Fruit fly (Drosophila melanogaster) whole organism, embryonic: ENCODE measurements around the gene Coq2.

ENCODE experiments used
- Atf-2 ChIP-seq: fragments of 200-800 bp; sonication (Bioruptor generic); optimal IDR thresholded peaks from 2 replicates; lab custom pipeline; 2016; ENCODE audit warnings: missing biosample characterization, missing genetic modification characterization
- Awh ChIP-seq: fragments of 200-800 bp; sonication (Bioruptor generic); IDR thresholded peaks from 2 replicates; pipeline ENCODE4, ENCODE4 v1.3.6; 2022; ENCODE audit warnings: missing biosample characterization, missing genetic modification characterization
- B-H1 ChIP-seq: fragments of 200-800 bp; sonication (Bioruptor generic); IDR thresholded peaks from 3 replicates; pipeline ENCODE4 v1.3.6; 2022; ENCODE audit warnings: missing biosample characterization, missing genetic modification characterization
- CG10462 ChIP-seq: fragments of 200-800 bp; sonication (Bioruptor generic); optimal IDR thresholded peaks from 2 replicates; lab custom pipeline; 2016; ENCODE audit warnings: missing biosample characterization, missing genetic modification characterization
- CG11093 ChIP-seq: fragments of 200-800 bp; sonication (Bioruptor generic); IDR thresholded peaks from 3 replicates; pipeline ENCODE4 v1.3.6; 2022; ENCODE audit warnings: missing biosample characterization, missing genetic modification characterization
- CG12071 ChIP-seq: fragments of 200-800 bp; sonication (Bioruptor generic); optimal IDR thresholded peaks from 3 replicates; lab custom pipeline; 2018; ENCODE audit warnings: missing biosample characterization, mild to moderate bottlenecking, missing genetic modification characterization
- CG15269 ChIP-seq: fragments of 200-800 bp; sonication (Bioruptor generic); optimal IDR thresholded peaks from 2 replicates; lab custom pipeline; 2018; ENCODE audit warnings: missing biosample characterization, mild to moderate bottlenecking, missing genetic modification characterization, moderate library complexity
- CG16813 ChIP-seq: fragments of 200-800 bp; sonication (Bioruptor generic); IDR thresholded peaks from 3 replicates; pipeline ENCODE4 v1.3.6; 2022; ENCODE audit warnings: missing biosample characterization, missing genetic modification characterization; ENCODE audit not compliant: partially characterized antibody
- CG17359 ChIP-seq: fragments of 200-800 bp; sonication (Bioruptor generic); optimal IDR thresholded peaks from 3 replicates; lab custom pipeline; 2018; ENCODE audit warnings: missing biosample characterization, mild to moderate bottlenecking, missing genetic modification characterization, moderate library complexity
- CG17361 ChIP-seq: fragments of 200-800 bp; sonication (Bioruptor generic); IDR thresholded peaks from 3 replicates; pipeline ENCODE4 v1.3.6; 2022; ENCODE audit warnings: missing biosample characterization, missing genetic modification characterization
- CG17568 ChIP-seq: fragments of 200-800 bp; sonication (Bioruptor generic); optimal IDR thresholded peaks from 2 replicates; lab custom pipeline; 2018; ENCODE audit warnings: missing biosample characterization, mild to moderate bottlenecking, missing genetic modification characterization, moderate library complexity
- CG17829 ChIP-seq: fragments of 200-800 bp; optimal IDR thresholded peaks from 2 replicates; lab custom pipeline; 2019; ENCODE audit warnings: missing biosample characterization, mild to moderate bottlenecking, missing genetic modification characterization, moderate library complexity
- CG2712 ChIP-seq: fragments of 200-800 bp; optimal IDR thresholded peaks from 3 replicates; lab custom pipeline; 2019; ENCODE audit warnings: missing biosample characterization, mild to moderate bottlenecking, missing genetic modification characterization, moderate library complexity
- CG3281 ChIP-seq: fragments of 200-800 bp; sonication (Bioruptor generic); optimal IDR thresholded peaks from 3 replicates; lab custom pipeline; 2017; ENCODE audit warnings: missing biosample characterization, mild to moderate bottlenecking, missing genetic modification characterization
- CG33213 ChIP-seq: fragments of 200-800 bp; sonication (Bioruptor generic); optimal IDR thresholded peaks from 3 replicates; lab custom pipeline; 2016; ENCODE audit warnings: missing biosample characterization, missing genetic modification characterization
- CG6689 ChIP-seq: fragments of 200-800 bp; sonication (Bioruptor generic); IDR thresholded peaks from 2 replicates; pipeline ENCODE4 v1.3.6; 2022; ENCODE audit warnings: missing biosample characterization, missing genetic modification characterization
- CG6765 ChIP-seq: fragments of 200-800 bp; sonication (Bioruptor generic); optimal IDR thresholded peaks from 3 replicates; lab custom pipeline; 2017; ENCODE audit warnings: missing biosample characterization, mild to moderate bottlenecking, missing genetic modification characterization
- CG7556 ChIP-seq: fragments of 200-800 bp; sonication (Bioruptor generic); optimal IDR thresholded peaks from 2 replicates; lab custom pipeline; 2017; ENCODE audit warnings: missing biosample characterization, mild to moderate bottlenecking, missing genetic modification characterization
- CG7786 ChIP-seq: fragments of 200-800 bp; sonication (Bioruptor generic); optimal IDR thresholded peaks from 2 replicates; lab custom pipeline; 2016; ENCODE audit warnings: missing biosample characterization, missing genetic modification characterization
- CG8765 ChIP-seq: fragments of 200-800 bp; sonication (Bioruptor generic); IDR thresholded peaks from 2 replicates; pipeline ENCODE4 v1.3.6; 2022; ENCODE audit warnings: missing biosample characterization, missing genetic modification characterization
- Chrac-16 ChIP-seq: fragments of 200-800 bp; sonication (Bioruptor generic); optimal IDR thresholded peaks from 3 replicates; lab custom pipeline; 2016; ENCODE audit warnings: missing biosample characterization, missing genetic modification characterization
- Dfd ChIP-seq, 2 experiments: fragments of >200 bp; optimal IDR thresholded peaks; 2 replicates each; lab custom pipeline; 2017; ENCODE audit warnings: missing biosample characterization in 2 of 2, missing genetic modification characterization in 2 of 2
- GATAe ChIP-seq: fragments of 200-800 bp; sonication (Bioruptor generic); conservative IDR thresholded peaks from 2 replicates; pipeline ENCODE4 v1.3.6; 2022; ENCODE audit warnings: missing biosample characterization, missing genetic modification characterization
- Hr78 ChIP-seq, 2 experiments: fragments of 200-800 bp in 1 of 2; fragments of >200 bp in 1 of 2; sonication (Bioruptor generic) in 1 of 2; optimal IDR thresholded peaks; 2 replicates each; lab custom pipeline; 2017 to 2019; ENCODE audit warnings: missing biosample characterization in 2 of 2, missing genetic modification characterization in 2 of 2, mild to moderate bottlenecking in 1 of 2, moderate library complexity in 1 of 2
- Max ChIP-seq: fragments of 200-800 bp; sonication (Bioruptor generic); optimal IDR thresholded peaks from 2 replicates; lab custom pipeline; 2016; ENCODE audit warnings: missing biosample characterization, mild to moderate bottlenecking, missing genetic modification characterization
- Sox102F ChIP-seq: fragments of 200-800 bp; sonication (Bioruptor generic); optimal IDR thresholded peaks from 2 replicates; lab custom pipeline; 2018; ENCODE audit warnings: missing biosample characterization, mild to moderate bottlenecking, missing genetic modification characterization, moderate library complexity
- Vsx1 ChIP-seq: fragments of 200-800 bp; sonication (Bioruptor generic); optimal IDR thresholded peaks from 2 replicates; lab custom pipeline; 2017; ENCODE audit warnings: missing biosample characterization, mild to moderate bottlenecking, missing genetic modification characterization, missing genetic modification reagents
- ash1 ChIP-seq: fragments of 200-800 bp; sonication (Bioruptor generic); optimal IDR thresholded peaks from 2 replicates; lab custom pipeline; 2018; ENCODE audit warnings: missing biosample characterization, mild to moderate bottlenecking, missing genetic modification characterization
- chinmo ChIP-seq: fragments of 200-800 bp; sonication (Bioruptor generic); IDR thresholded peaks from 4 replicates; pipeline ENCODE4 v1.3.6; 2022; ENCODE audit warnings: missing biosample characterization, missing genetic modification characterization; ENCODE audit not compliant: partially characterized antibody
- chn ChIP-seq: fragments of 200-800 bp; sonication (Bioruptor generic); optimal IDR thresholded peaks from 2 replicates; lab custom pipeline; 2016; ENCODE audit warnings: missing biosample characterization, missing genetic modification characterization
- danr ChIP-seq: fragments of 200-800 bp; sonication (Bioruptor generic); IDR thresholded peaks from 2 replicates; pipeline ENCODE4 v1.3.6; 2022; ENCODE audit warnings: missing biosample characterization, missing genetic modification characterization
- dmrt99B ChIP-seq: fragments of 200-800 bp; sonication (Bioruptor generic); optimal IDR thresholded peaks from 2 replicates; lab custom pipeline; 2018; ENCODE audit warnings: missing biosample characterization, mild to moderate bottlenecking, missing genetic modification characterization, moderate library complexity
- eve ChIP-seq, 2 experiments: fragments of >200 bp; optimal IDR thresholded peaks; 2 replicates each; lab custom pipeline; 2017; ENCODE audit warnings: missing biosample characterization in 2 of 2, missing genetic modification characterization in 2 of 2
- eyg ChIP-seq: fragments of 200-800 bp; sonication (Bioruptor generic); optimal IDR thresholded peaks from 3 replicates; lab custom pipeline; 2016; ENCODE audit warnings: missing biosample characterization, missing genetic modification characterization
- fu2 ChIP-seq: fragments of 200-800 bp; sonication (Bioruptor generic); optimal IDR thresholded peaks from 2 replicates; lab custom pipeline; 2016; ENCODE audit warnings: missing biosample characterization, missing genetic modification characterization
- gt ChIP-seq: fragments of 200-800 bp; sonication (Bioruptor generic); IDR thresholded peaks from 2 replicates; pipeline ENCODE4 v1.3.6; 2022; ENCODE audit warnings: missing biosample characterization, missing genetic modification characterization
- h ChIP-seq: fragments of >200 bp; optimal IDR thresholded peaks from 2 replicates; lab custom pipeline; 2017
- inv ChIP-seq: fragments of 200-800 bp; sonication (Bioruptor generic); IDR thresholded peaks from 2 replicates; pipeline ENCODE4 v1.3.6; 2022; ENCODE audit warnings: missing biosample characterization, missing genetic modification characterization; ENCODE audit not compliant: partially characterized antibody
- lab ChIP-seq: fragments of 200-800 bp; sonication (Bioruptor generic); optimal IDR thresholded peaks from 3 replicates; lab custom pipeline; 2017; ENCODE audit warnings: missing biosample characterization, missing genetic modification characterization, mild to moderate bottlenecking, moderate library complexity, missing genetic modification reagents
- mld ChIP-seq: fragments of 200-800 bp; sonication (Bioruptor generic); IDR thresholded peaks from 3 replicates; pipeline ENCODE4 v1.3.6; 2022; ENCODE audit warnings: missing biosample characterization, missing genetic modification characterization; ENCODE audit not compliant: partially characterized antibody
- nau ChIP-seq: fragments of 200-800 bp; sonication (Bioruptor generic); optimal IDR thresholded peaks from 3 replicates; lab custom pipeline; 2017; ENCODE audit warnings: missing biosample characterization, mild to moderate bottlenecking, missing genetic modification characterization, missing genetic modification reagents
- odd ChIP-seq: fragments of 200-800 bp; sonication (Bioruptor generic); optimal IDR thresholded peaks from 2 replicates; lab custom pipeline; 2017; ENCODE audit warnings: missing biosample characterization, mild to moderate bottlenecking, missing genetic modification characterization
- row ChIP-seq: fragments of 200-800 bp; sonication (Bioruptor generic); IDR thresholded peaks from 3 replicates; pipeline ENCODE4 v1.3.6; 2022; ENCODE audit warnings: missing biosample characterization, missing genetic modification characterization
- sens ChIP-seq: fragments of 200-800 bp; sonication (Bioruptor generic); peaks from one replicate; lab custom pipeline; 2016; ENCODE audit warnings: missing biosample characterization, missing genetic modification characterization
- stc ChIP-seq: fragments of 200-800 bp; sonication (Bioruptor generic); IDR thresholded peaks from 2 replicates; pipeline ENCODE4 v1.3.6; 2022; ENCODE audit warnings: missing biosample characterization, missing genetic modification characterization
- stwl ChIP-seq: fragments of 200-800 bp; sonication (Bioruptor generic); optimal IDR thresholded peaks from 3 replicates; lab custom pipeline; 2018; ENCODE audit warnings: missing biosample characterization, mild to moderate bottlenecking, missing genetic modification characterization, moderate library complexity
- tgo ChIP-seq: fragments of 200-800 bp; sonication (Bioruptor generic); IDR thresholded peaks from 3 replicates; pipeline ENCODE4 v1.3.6; 2022; ENCODE audit warnings: missing biosample characterization, missing genetic modification characterization
- unc-4 ChIP-seq: fragments of 200-800 bp; sonication (Bioruptor generic); IDR thresholded peaks from 2 replicates; pipeline ENCODE4 v1.3.6; 2022; ENCODE audit warnings: missing biosample characterization, missing genetic modification characterization; ENCODE audit not compliant: partially characterized antibody
- vfl ChIP-seq: fragments of 200-800 bp; sonication (Bioruptor generic); optimal IDR thresholded peaks from 2 replicates; lab custom pipeline; 2016; ENCODE audit warnings: missing biosample characterization, missing genetic modification characterization
- wor ChIP-seq: fragments of 200-800 bp; sonication (Bioruptor generic); IDR thresholded peaks from 2 replicates; pipeline ENCODE4 v1.3.6; 2022; ENCODE audit warnings: missing biosample characterization, missing genetic modification characterization
- zen ChIP-seq: fragments of 200-800 bp; sonication (Bioruptor generic); optimal IDR thresholded peaks from 3 replicates; lab custom pipeline; 2018; ENCODE audit warnings: missing biosample characterization, mild to moderate bottlenecking, missing genetic modification characterization, moderate library complexity

The Coq2 gene

DNA sequence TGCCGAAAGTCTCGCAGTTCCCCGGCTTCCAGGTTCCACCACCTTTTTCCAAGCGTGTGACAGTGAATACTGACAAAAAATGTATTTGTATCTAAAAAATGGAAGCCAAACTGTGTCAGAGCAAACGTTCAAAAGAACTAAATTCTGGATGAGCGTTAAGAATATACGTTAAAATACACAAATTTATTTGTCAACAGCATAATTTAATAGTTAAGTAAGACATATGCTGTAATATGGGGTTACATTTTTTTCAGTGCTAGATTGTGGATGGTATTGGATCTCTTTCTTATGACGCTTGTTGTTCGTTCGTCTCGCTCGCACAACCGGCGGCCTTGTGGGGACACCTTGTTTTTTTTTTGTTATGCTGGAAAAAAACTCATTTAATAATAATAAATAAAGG lies 39.2 kb upstream of the Coq2 start (continued):
- TF ChIP-seq CG17359 (tag; lab: Kevin White, UChicago) = peak; percentile 96
- peak; percentile 90 for TF ChIP-seq odd (GFP tag; lab: Kevin White, UChicago)
- TF ChIP-seq CG6689 = peak; percentile 94
- peak; percentile 70 for TF ChIP-seq ash1 (GFP tag; lab: Kevin White, UChicago)
- peak; percentile 83 for TF ChIP-seq CG17361 (GFP tag; lab: Robert Waterston, UW)
- peak; percentile 95 for TF ChIP-seq tgo (GFP tag; lab: Robert Waterston, UW)
- peak; percentile 81 for TF ChIP-seq wor
- TF ChIP-seq CG10462 (GFP tag; lab: Kevin White, UChicago) = peak; percentile 80
- TF ChIP-seq CG11093 (GFP tag; lab: Robert Waterston, UW) = peak; percentile 89
- peak; percentile 90 for TF ChIP-seq Awh
- peak; percentile 98 for TF ChIP-seq lab (GFP tag; lab: Kevin White, UChicago)
- no peak for TF ChIP-seq eve (GFP tag; optimal IDR thresholded peaks at IDR 0.05; lab: Kevin White, UChicago)
- TF ChIP-seq mld = no peak
- TF ChIP-seq zen (tag; lab: Kevin White, UChicago) = peak; percentile 86
- peak; percentile 91 for TF ChIP-seq vfl (GFP tag; lab: Kevin White, UChicago)
- TF ChIP-seq eyg (GFP tag; lab: Kevin White, UChicago) = peak; percentile 96
- peak; percentile 12 for TF ChIP-seq stwl (tag; lab: Kevin White, UChicago)
- TF ChIP-seq chn (GFP tag; lab: Kevin White, UChicago) = peak; percentile 95
- peak; percentile 88 for TF ChIP-seq CG17829 (tag; lab: Kevin White, UChicago)
- peak; percentile 97 for TF ChIP-seq row (GFP tag; lab: Robert Waterston, UW)
- peak; percentile 94 for TF ChIP-seq dmrt99B (tag; lab: Kevin White, UChicago)
- peak; percentile 90 for TF ChIP-seq Max (GFP tag; lab: Kevin White, UChicago)
- TF ChIP-seq danr (GFP tag; lab: Robert Waterston, UW) = peak; percentile 81
- TF ChIP-seq Dfd (GFP tag; optimal IDR thresholded peaks at IDR 0.05; lab: Kevin White, UChicago) = peak in 1 of 2 experiments; percentile 60
- no peak for TF ChIP-seq unc-4 (GFP tag; lab: Robert Waterston, UW)
- peak; percentile 94 for TF ChIP-seq Atf-2 (GFP tag; lab: Kevin White, UChicago)
- peak; percentile 92 for TF ChIP-seq CG2712 (tag; lab: Kevin White, UChicago)
- peak; percentile 95 for TF ChIP-seq Chrac-16
- TF ChIP-seq Vsx1 (GFP tag; lab: Kevin White, UChicago) = peak; percentile 91
- TF ChIP-seq CG16813 (GFP tag; lab: Robert Waterston, UW) = no peak
- TF ChIP-seq Hr78 (GFP tag; optimal IDR thresholded peaks at IDR 0.05; lab: Kevin White, UChicago) = peak in 1 of 2 experiments; percentile 64
- TF ChIP-seq fu2 (GFP tag; lab: Kevin White, UChicago) = peak; percentile 97
- peak; percentile 94 for TF ChIP-seq CG17568 (GFP tag; lab: Kevin White, UChicago)
- TF ChIP-seq gt = peak; percentile 69; the same call in 1 of the 2 replicates
- peak; percentile 96 for TF ChIP-seq CG12071 (GFP tag; lab: Kevin White, UChicago)
- TF ChIP-seq GATAe (GFP tag; lab: Robert Waterston, UW) = peak; percentile 87
- TF ChIP-seq chinmo = no peak
- no peak for TF ChIP-seq h (lab: Kevin White, UChicago)
- TF ChIP-seq CG7556 (GFP tag; lab: Kevin White, UChicago) = peak; percentile 94
- peak; percentile 96 for TF ChIP-seq Sox102F (GFP tag; lab: Kevin White, UChicago)
- TF ChIP-seq CG33213 = peak; percentile 96
- peak; percentile 93 for TF ChIP-seq CG6765 (GFP tag; lab: Kevin White, UChicago)
- peak; percentile 96 for TF ChIP-seq CG7786 (GFP tag; lab: Kevin White, UChicago)
- peak; percentile 92 for TF ChIP-seq B-H1
- TF ChIP-seq inv = no peak
- TF ChIP-seq stc (GFP tag; lab: Robert Waterston, UW) = peak; percentile 95
- peak; percentile 41; the same call in 1 of the 2 replicates for TF ChIP-seq CG8765
- peak; percentile 95 for TF ChIP-seq CG15269
- TF ChIP-seq CG3281 = peak; percentile 96
- TF ChIP-seq sens (GFP tag; lab: Kevin White, UChicago) = peak; percentile 99
- TF ChIP-seq nau (GFP tag; lab: Kevin White, UChicago) = peak; percentile 88
